Worm (Caenorhabditis elegans): ENCODE data around the gene ufd-3.

ce11 chrII:9943837-9944236 is 3.3 kb downstream of the ufd-3 start, which contains the start of gene flad-1:
- TF ChIP-seq pes-1 (GFP tag; IDR thresholded peaks at IDR 0.05), result no peak
- no peak for TF ChIP-seq flt-1 (GFP tag; IDR thresholded peaks at IDR 0.05)
- no peak for TF ChIP-seq hmg-4 (GFP tag; optimal IDR thresholded peaks at IDR 0.05)
- no peak for TF ChIP-seq tra-4 (tag; optimal IDR thresholded peaks at IDR 0.05)
- no peak for TF ChIP-seq tbx-11 (GFP tag; IDR thresholded peaks at IDR 0.05)
- TF ChIP-seq ets-7 (tag; optimal IDR thresholded peaks at IDR 0.05), result no peak
- no peak for TF ChIP-seq ama-1 (optimal IDR thresholded peaks at IDR 0.05)
- TF ChIP-seq scrt-1 (GFP tag; IDR thresholded peaks at IDR 0.05), result no peak
- no peak for TF ChIP-seq hmbx-1 (tag; optimal IDR thresholded peaks at IDR 0.05)
- TF ChIP-seq ceh-13 (GFP tag; optimal IDR thresholded peaks at IDR 0.05), result no peak
- TF ChIP-seq aly-1 (tag; optimal IDR thresholded peaks at IDR 0.05), result no peak
- TF ChIP-seq sea-1 (GFP tag; conservative IDR thresholded peaks at IDR 0.05), result no peak

Data from whole organism, early embryonic.